Worm (Caenorhabditis elegans) whole organism, L4 larva: Measurements from ENCODE around the gene lsy-12.

ENCODE experiments used
- F26F4.8 ChIP-seq: fragments of 200-800 bp; sonication (Bioruptor generic); conservative IDR thresholded peaks from 2 replicates; pipeline ENCODE4 v1.3.6; 2022; ENCODE audit warnings: missing genetic modification characterization, missing compliant biosample characterization
- F49E8.2 ChIP-seq: sonication (generic microtip); optimal IDR thresholded peaks from 2 replicates; lab custom pipeline; 2016; ENCODE audit warnings: missing compliant biosample characterization, mild to moderate bottlenecking, missing genetic modification characterization, borderline replicate concordance
- T20F7.1 ChIP-seq: fragments of 200-800 bp; sonication (Bioruptor generic); optimal IDR thresholded peaks from 2 replicates; lab custom pipeline; 2018; ENCODE audit warnings: mild to moderate bottlenecking, missing genetic modification characterization, missing compliant biosample characterization
- Y105C5A.15 ChIP-seq: fragments of 200-800 bp; sonication (Bioruptor generic); IDR thresholded peaks from 2 replicates; pipeline ENCODE4 v1.3.6; 2022; ENCODE audit warnings: missing genetic modification characterization, missing compliant biosample characterization
- ZK337.2 ChIP-seq: fragments of 200-800 bp; sonication (Bioruptor generic); IDR thresholded peaks from 2 replicates; pipeline ENCODE4 v1.3.6; 2022; ENCODE audit warnings: missing genetic modification reagents, missing genetic modification characterization, missing compliant biosample characterization
- ZK546.5 ChIP-seq, 2 experiments: sonication (generic microtip); optimal IDR thresholded peaks; 2 replicates each; lab custom pipeline; 2017; ENCODE audit warnings: missing biosample characterization in 2 of 2, missing genetic modification characterization in 2 of 2
- aha-1 ChIP-seq: fragments of 150-350 bp; peaks from one replicate; lab custom pipeline; 2014; ENCODE audit warnings: missing biosample characterization, missing genetic modification characterization
- aly-2 ChIP-seq: sonication (generic microtip); optimal IDR thresholded peaks from 2 replicates; lab custom pipeline; 2018; ENCODE audit warnings: missing biosample characterization, missing genetic modification characterization
- ceh-20 ChIP-seq: fragments of 200-800 bp; sonication (Bioruptor generic); IDR thresholded peaks from 2 replicates; pipeline ENCODE4 v1.3.6; 2022; ENCODE audit warnings: missing genetic modification reagents, missing genetic modification characterization, missing compliant biosample characterization
- ceh-28 ChIP-seq: fragments of 150-350 bp; optimal IDR thresholded peaks from 2 replicates; lab custom pipeline; 2014; ENCODE audit warnings: missing biosample characterization, missing genetic modification reagents, missing genetic modification characterization
- ceh-32 ChIP-seq: sonication (generic microtip); optimal IDR thresholded peaks from 2 replicates; lab custom pipeline; 2016; ENCODE audit warnings: mild to moderate bottlenecking, missing genetic modification characterization, missing compliant biosample characterization; ENCODE audit not compliant: poor library complexity
- ceh-62 ChIP-seq: sonication (generic microtip); optimal IDR thresholded peaks from 2 replicates; lab custom pipeline; 2017; ENCODE audit warnings: missing biosample characterization, missing genetic modification characterization
- ces-1 ChIP-seq: fragments of 150-350 bp; sonication (generic microtip); optimal IDR thresholded peaks from 4 replicates; lab custom pipeline; 2014; ENCODE audit warnings: missing biosample characterization, missing genetic modification reagents, missing genetic modification characterization
- daf-19 ChIP-seq: fragments of 200-800 bp; sonication (Bioruptor generic); conservative IDR thresholded peaks from 2 replicates; pipeline ENCODE4 v1.3.6; 2022; ENCODE audit warnings: missing genetic modification characterization, missing compliant biosample characterization
- daf-8 ChIP-seq: fragments of 200-800 bp; sonication (Bioruptor generic); IDR thresholded peaks from 2 replicates; pipeline ENCODE4 v1.3.6; 2022; ENCODE audit warnings: missing genetic modification characterization, missing compliant biosample characterization
- dmd-8 ChIP-seq: fragments of 200-800 bp; sonication (Bioruptor generic); IDR thresholded peaks from 2 replicates; pipeline ENCODE4 v1.3.6; 2022; ENCODE audit warnings: missing genetic modification characterization, missing compliant biosample characterization
- duxl-1 ChIP-seq: sonication (generic microtip); optimal IDR thresholded peaks from 2 replicates; lab custom pipeline; 2016; ENCODE audit warnings: mild to moderate bottlenecking, missing genetic modification characterization, moderate library complexity, missing compliant biosample characterization; ENCODE audit not compliant: poor library complexity
- egl-27 ChIP-seq: sonication (generic microtip); optimal IDR thresholded peaks from 3 replicates; lab custom pipeline; 2017; ENCODE audit warnings: missing biosample characterization, missing genetic modification reagents, missing genetic modification characterization
- egl-43 ChIP-seq: fragments of 200-800 bp; sonication (Bioruptor generic); IDR thresholded peaks from 2 replicates; pipeline ENCODE4 v1.3.6; 2022; ENCODE audit warnings: missing genetic modification reagents, missing genetic modification characterization, missing compliant biosample characterization
- fkh-10 ChIP-seq: fragments of 150-350 bp; optimal IDR thresholded peaks from 2 replicates; lab custom pipeline; 2014; ENCODE audit warnings: missing biosample characterization, missing genetic modification reagents, missing genetic modification characterization
- fos-1 ChIP-seq: fragments of 150-350 bp; optimal IDR thresholded peaks from 2 replicates; lab custom pipeline; 2014; ENCODE audit warnings: missing biosample characterization, missing genetic modification characterization
- hlh-11 ChIP-seq: fragments of 200-800 bp; sonication (Bioruptor generic); optimal IDR thresholded peaks from 2 replicates; lab custom pipeline; 2018; ENCODE audit warnings: mild to moderate bottlenecking, missing genetic modification characterization, missing compliant biosample characterization
- lin-1 ChIP-seq: fragments of 200-800 bp; sonication (Bioruptor generic); IDR thresholded peaks from 2 replicates; pipeline ENCODE4 v1.3.6; 2022; ENCODE audit warnings: missing genetic modification reagents, missing genetic modification characterization, missing compliant biosample characterization
- lin-29 ChIP-seq: fragments of 200-800 bp; sonication (Bioruptor generic); IDR thresholded peaks from 2 replicates; pipeline ENCODE4 v1.3.6; 2022; ENCODE audit warnings: missing genetic modification reagents, missing genetic modification characterization, missing compliant biosample characterization
- lin-38 ChIP-seq: fragments of 200-800 bp; sonication (Bioruptor generic); IDR thresholded peaks from 2 replicates; pipeline ENCODE4 v1.3.6; 2022; ENCODE audit warnings: missing genetic modification reagents, missing genetic modification characterization, missing compliant biosample characterization
- lin-39 ChIP-seq: fragments of 150-350 bp; optimal IDR thresholded peaks from 2 replicates; lab custom pipeline; 2014; ENCODE audit warnings: missing biosample characterization, missing genetic modification reagents, missing genetic modification characterization
- lir-3 ChIP-seq: sonication (generic microtip); optimal IDR thresholded peaks from 2 replicates; lab custom pipeline; 2016; ENCODE audit warnings: mild to moderate bottlenecking, missing genetic modification characterization, missing compliant biosample characterization
- lsy-2 ChIP-seq, 2 experiments: fragments of 150-350 bp in 1 of 2; sonication (generic microtip) in 1 of 2; optimal IDR thresholded peaks; 2 replicates each; lab custom pipeline; 2014 to 2017; ENCODE audit warnings: missing biosample characterization in 2 of 2, missing genetic modification characterization in 2 of 2
- madf-9 ChIP-seq: fragments of 200-800 bp; sonication (Bioruptor generic); conservative IDR thresholded peaks from 2 replicates; pipeline ENCODE4 v1.3.6; 2022; ENCODE audit warnings: missing genetic modification reagents, missing genetic modification characterization, missing compliant biosample characterization
- mes-2 ChIP-seq: sonication (generic microtip); optimal IDR thresholded peaks from 2 replicates; lab custom pipeline; 2016; ENCODE audit warnings: missing genotype, mild to moderate bottlenecking, missing genetic modification characterization, missing compliant biosample characterization; ENCODE audit not compliant: poor library complexity, severe bottlenecking
- mxl-2 ChIP-seq: fragments of 200-800 bp; sonication (Bioruptor generic); conservative IDR thresholded peaks from 2 replicates; pipeline ENCODE4 v1.3.6; 2022; ENCODE audit warnings: missing genetic modification reagents, missing genetic modification characterization, missing compliant biosample characterization
- nhr-10 ChIP-seq: fragments of 150-350 bp; optimal IDR thresholded peaks from 2 replicates; lab custom pipeline; 2014; ENCODE audit warnings: missing biosample characterization, missing genetic modification characterization
- nhr-237 ChIP-seq: sonication (generic microtip); optimal IDR thresholded peaks from 2 replicates; lab custom pipeline; 2017; ENCODE audit warnings: missing biosample characterization, missing genetic modification characterization
- nhr-25 ChIP-seq: sonication (generic microtip); optimal IDR thresholded peaks from 2 replicates; lab custom pipeline; 2017; ENCODE audit warnings: missing genetic modification characterization, mild to moderate bottlenecking, missing compliant biosample characterization, antibody characterized with exemption, moderate library complexity, borderline replicate concordance; ENCODE audit not compliant: insufficient read depth
- nhr-6 ChIP-seq: fragments of 150-350 bp; optimal IDR thresholded peaks from 2 replicates; lab custom pipeline; 2014; ENCODE audit warnings: missing biosample characterization, missing genetic modification characterization
- nhr-76 ChIP-seq: fragments of 150-350 bp; optimal IDR thresholded peaks from 2 replicates; lab custom pipeline; 2014; ENCODE audit warnings: missing biosample characterization, missing genetic modification characterization
- pha-4 ChIP-seq, 2 experiments: fragments of 150-350 bp in 1 of 2; fragments of 200-800 bp in 1 of 2; sonication (Bioruptor generic) in 1 of 2; IDR thresholded peaks in 1 of 2; optimal IDR thresholded peaks in 1 of 2; 2 replicates each; pipeline versions ENCODE4 v1.3.6 to Lab custom; 2014 to 2022; ENCODE audit warnings: missing genetic modification characterization in 2 of 2, missing genetic modification reagents in 2 of 2, missing biosample characterization in 1 of 2, missing compliant biosample characterization in 1 of 2
- saeg-2 ChIP-seq: fragments of 200-800 bp; sonication (Bioruptor generic); IDR thresholded peaks from 2 replicates; pipeline ENCODE4 v1.3.6; 2022; ENCODE audit warnings: missing genetic modification reagents, missing genetic modification characterization, missing compliant biosample characterization
- sdz-12 ChIP-seq: fragments of 200-800 bp; sonication (Bioruptor generic); optimal IDR thresholded peaks from 2 replicates; lab custom pipeline; 2018; ENCODE audit warnings: mild to moderate bottlenecking, missing genetic modification characterization, missing compliant biosample characterization
- snpc-4 ChIP-seq: fragments of 150-350 bp; optimal IDR thresholded peaks from 2 replicates; lab custom pipeline; 2014; ENCODE audit warnings: missing biosample characterization, missing genetic modification characterization
- tag-97 ChIP-seq: fragments of 200-800 bp; sonication (Bioruptor generic); IDR thresholded peaks from 2 replicates; pipeline ENCODE4 v1.3.6; 2022; ENCODE audit warnings: missing genetic modification characterization, missing compliant biosample characterization
- zfp-2 ChIP-seq: sonication (generic microtip); optimal IDR thresholded peaks from 2 replicates; lab custom pipeline; 2016; ENCODE audit warnings: mild to moderate bottlenecking, missing genetic modification characterization, missing compliant biosample characterization
- zfp-3 ChIP-seq: fragments of 200-800 bp; sonication (Bioruptor generic); conservative IDR thresholded peaks from 2 replicates; pipeline ENCODE4 v1.3.6; 2022; ENCODE audit warnings: missing genetic modification reagents, missing genetic modification characterization, missing compliant biosample characterization
- ztf-7 ChIP-seq: fragments of 150-350 bp; optimal IDR thresholded peaks from 2 replicates; lab custom pipeline; 2014; ENCODE audit warnings: missing biosample characterization, missing genetic modification characterization

Gene lsy-12

DNA sequence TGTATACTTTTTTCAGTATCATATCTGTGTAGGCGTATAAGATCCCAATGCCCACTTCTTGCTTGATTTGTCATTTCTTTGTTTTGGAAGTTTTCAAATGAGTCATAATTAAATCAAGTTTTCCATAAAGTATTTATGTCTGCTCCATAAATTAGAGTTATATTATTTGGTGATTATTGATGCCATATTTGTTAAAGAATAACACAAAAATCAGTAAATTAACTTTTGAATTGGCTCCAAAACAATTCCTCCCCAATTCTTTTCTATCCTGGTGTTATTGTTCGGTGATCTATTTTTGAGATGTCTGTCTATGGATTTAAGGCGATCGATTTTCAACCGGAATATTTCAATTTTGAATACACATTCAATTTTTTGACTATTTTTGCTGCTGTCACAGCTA is 54.6 kb downstream of the lsy-12 start, which contains the start of gene sru-37:
sru-37 (plus strand) TSS at position 301 of the 400 bp plus-strand sequence.
- no peak for TF ChIP-seq mxl-2 (GFP tag; lab: Robert Waterston, UW)
- no peak for TF ChIP-seq tag-97 (GFP tag; lab: Robert Waterston, UW)
- no peak for TF ChIP-seq nhr-237 (tag; lab: Kevin White, UChicago)
- no peak for TF ChIP-seq Y105C5A.15 (GFP tag; lab: Robert Waterston, UW)
- TF ChIP-seq zfp-3 = no peak
- TF ChIP-seq egl-27 = no peak
- TF ChIP-seq pha-4 (GFP tag; IDR thresholded peaks at IDR 0.05; lab: Robert Waterston, UW) = no peak
- no peak for TF ChIP-seq pha-4 (tag; optimal IDR thresholded peaks at IDR 0.05; lab: Kevin White, UChicago)
- TF ChIP-seq F26F4.8 (GFP tag; lab: Robert Waterston, UW) = no peak
- TF ChIP-seq F49E8.2 (tag; lab: Kevin White, UChicago) = no peak
- no peak for TF ChIP-seq ceh-62 (tag; lab: Kevin White, UChicago)
- no peak for TF ChIP-seq lin-38 (GFP tag; lab: Robert Waterston, UW)
- TF ChIP-seq ztf-7 = no peak
- TF ChIP-seq ceh-28 (tag; lab: Kevin White, UChicago) = no peak
- no peak for TF ChIP-seq mes-2
- TF ChIP-seq lir-3 (tag; lab: Kevin White, UChicago) = no peak
- TF ChIP-seq sdz-12 (GFP tag; lab: Kevin White, UChicago) = no peak

DNA sequence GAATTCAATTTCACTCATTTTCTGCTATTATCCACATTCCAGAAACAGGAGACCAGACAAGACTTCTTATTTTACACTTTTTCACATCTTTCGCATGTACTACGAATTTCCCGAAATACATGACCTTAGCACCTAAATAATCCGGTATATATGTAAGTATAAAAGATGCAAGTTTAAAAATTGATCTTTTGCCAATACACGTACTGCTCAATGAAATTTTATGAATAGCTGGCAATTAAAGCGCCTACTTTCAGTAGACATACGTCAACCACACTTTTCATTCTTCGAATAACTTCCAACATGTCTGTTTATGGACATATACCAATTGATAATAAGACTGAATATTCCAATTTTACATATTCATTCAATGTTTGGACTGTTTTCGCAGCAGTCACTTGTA is 56.6 kb downstream of the lsy-12 start, which contains the start of gene sru-39:
sru-39 (plus strand) TSS at position 301 of the 400 bp plus-strand sequence.
- TF ChIP-seq ces-1 (GFP tag; lab: Kevin White, UChicago) = no peak
- TF ChIP-seq nhr-25 (tag; lab: Kevin White, UChicago) = no peak
- TF ChIP-seq ceh-32 (tag; lab: Kevin White, UChicago) = no peak
- TF ChIP-seq ZK546.5 (tag; optimal IDR thresholded peaks at IDR 0.05; lab: Kevin White, UChicago) = no peak
- TF ChIP-seq madf-9 (GFP tag; lab: Robert Waterston, UW) = no peak
- no peak for TF ChIP-seq lin-29 (GFP tag; lab: Robert Waterston, UW)
- TF ChIP-seq ceh-20 (GFP tag; lab: Robert Waterston, UW) = no peak
- TF ChIP-seq duxl-1 (tag; lab: Kevin White, UChicago) = no peak
- TF ChIP-seq nhr-76 (tag; lab: Kevin White, UChicago) = no peak
- no peak for TF ChIP-seq nhr-10 (tag; lab: Kevin White, UChicago)
- no peak for TF ChIP-seq lin-39
- TF ChIP-seq dmd-8 = no peak
- TF ChIP-seq sdz-12 (GFP tag; lab: Kevin White, UChicago) = no peak
- TF ChIP-seq mxl-2 (GFP tag; lab: Robert Waterston, UW) = no peak
- TF ChIP-seq nhr-6 (tag; lab: Kevin White, UChicago) = no peak
- no peak for TF ChIP-seq hlh-11 (tag; lab: Kevin White, UChicago)
- TF ChIP-seq egl-43 (GFP tag; lab: Robert Waterston, UW) = no peak
- TF ChIP-seq lin-38 (GFP tag; lab: Robert Waterston, UW) = no peak

ce11 chrV:9801965-9802364 is 57.8 kb downstream of the lsy-12 start, which contains the start of gene F46B6.10:
TSS of gene F46B6.10 (minus strand) at chrV:9802065.
- TF ChIP-seq aly-2 = no peak
- TF ChIP-seq lsy-2 (tag; optimal IDR thresholded peaks at IDR 0.05; lab: Kevin White, UChicago) = no peak
- no peak for TF ChIP-seq ZK546.5 (tag; optimal IDR thresholded peaks at IDR 0.05; lab: Kevin White, UChicago)
- no peak for TF ChIP-seq Y105C5A.15 (GFP tag; lab: Robert Waterston, UW)
- no peak for TF ChIP-seq daf-8 (GFP tag; lab: Robert Waterston, UW)
- no peak for TF ChIP-seq aha-1 (tag; lab: Kevin White, UChicago)
- TF ChIP-seq ZK337.2 (GFP tag; lab: Robert Waterston, UW) = no peak
- TF ChIP-seq nhr-6 (tag; lab: Kevin White, UChicago) = no peak
- TF ChIP-seq fkh-10 (GFP tag; lab: Kevin White, UChicago) = no peak
- TF ChIP-seq snpc-4 (tag; lab: Kevin White, UChicago) = no peak
- no peak for TF ChIP-seq T20F7.1 (GFP tag; lab: Kevin White, UChicago)
- TF ChIP-seq zfp-2 (tag; lab: Kevin White, UChicago) = no peak
- TF ChIP-seq fos-1 (tag; lab: Kevin White, UChicago) = no peak
- no peak for TF ChIP-seq daf-19 (GFP tag; lab: Robert Waterston, UW)
- TF ChIP-seq saeg-2 (GFP tag; lab: Robert Waterston, UW) = no peak
- no peak for TF ChIP-seq hlh-11 (tag; lab: Kevin White, UChicago)
- no peak for TF ChIP-seq madf-9 (GFP tag; lab: Robert Waterston, UW)
- no peak for TF ChIP-seq lin-1
